Fruit fly (Drosophila melanogaster): Measurements from ENCODE around the gene Gr64e.

Gr64e gene

DNA sequence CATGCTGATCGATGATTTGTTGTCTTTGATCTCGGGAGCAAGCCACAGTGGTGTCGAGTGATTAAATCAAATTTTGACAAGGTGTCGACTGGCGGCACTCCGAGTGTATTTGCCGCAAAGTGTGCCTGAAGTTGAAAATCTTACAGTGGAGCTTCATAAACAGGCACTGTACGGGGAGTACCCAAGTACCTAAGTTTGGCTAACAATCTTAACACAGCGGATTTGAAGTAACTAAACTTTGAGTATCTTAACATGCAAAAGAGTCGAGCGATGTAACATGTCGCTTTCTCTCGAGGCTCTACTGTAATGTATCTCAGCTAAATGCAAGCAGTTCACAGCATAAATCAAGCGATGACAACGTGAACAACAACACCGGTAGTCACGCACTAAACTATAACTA, 15.2 kb upstream of the Gr64e start (continued):
- TF ChIP-seq Max (GFP tag; optimal IDR thresholded peaks at IDR 0.05) (no peak), CG3995 (GFP tag; optimal IDR thresholded peaks at IDR 0.05) (no peak), hth (optimal IDR thresholded peaks at IDR 0.05) (no peak), CG8388 (GFP tag; optimal IDR thresholded peaks at IDR 0.05) (peak; percentile 54), CG30403 (GFP tag; optimal IDR thresholded peaks at IDR 0.05) (peak; percentile 59), Sin3A (optimal IDR thresholded peaks at IDR 0.05) (no peak), jumu (GFP tag; optimal IDR thresholded peaks at IDR 0.05) (peak; percentile 59), Nf-YC (tag; optimal IDR thresholded peaks at IDR 0.05) (no peak), her (GFP tag; optimal IDR thresholded peaks at IDR 0.05) (peak; percentile 12), CG7745 (tag; optimal IDR thresholded peaks at IDR 0.05) (no peak), dpn (GFP tag; optimal IDR thresholded peaks at IDR 0.05) (peak; percentile 60 to 71), CG43689 (GFP tag; IDR thresholded peaks at IDR 0.05) (no peak), eve (GFP tag; optimal IDR thresholded peaks at IDR 0.05) (no peak), psq (GFP tag; optimal IDR thresholded peaks at IDR 0.05) (no peak), CG1647 (GFP tag; optimal IDR thresholded peaks at IDR 0.05) (no peak), NFAT (GFP tag; IDR thresholded peaks at IDR 0.05) (0 out of 2 replicates have a peak, but pooled peaks have one; percentile 31), CG7556 (GFP tag; optimal IDR thresholded peaks at IDR 0.05) (peak; percentile 27), Hmx (GFP tag; optimal IDR thresholded peaks at IDR 0.05) (no peak), Spps (tag; optimal IDR thresholded peaks at IDR 0.05) (peak; percentile 56), Camta (GFP tag; optimal IDR thresholded peaks at IDR 0.05) (peak; percentile 36), fd96Cb (tag; optimal IDR thresholded peaks at IDR 0.05) (peak; percentile 76), CG12155 (GFP tag; optimal IDR thresholded peaks at IDR 0.05) (peak; percentile 34), CG30431 (GFP tag; optimal IDR thresholded peaks at IDR 0.05) (peak; percentile 83), CG6765 (GFP tag; optimal IDR thresholded peaks at IDR 0.05) (no peak), CG4854 (GFP tag; optimal IDR thresholded peaks at IDR 0.05) (no peak), CG7963 (GFP tag; IDR thresholded peaks at IDR 0.05; ENCODE audit: partially characterized antibody) (no peak), CG4404 (GFP tag; IDR thresholded peaks at IDR 0.05) (peak; percentile 86), CG13296 (GFP tag; optimal IDR thresholded peaks at IDR 0.05) (no peak), CG17568 (GFP tag; optimal IDR thresholded peaks at IDR 0.05) (no peak), abd-A (tag; optimal IDR thresholded peaks at IDR 0.05) (no peak), Blimp-1 (GFP tag; optimal IDR thresholded peaks at IDR 0.05) (peak; percentile 68), Med (GFP tag) (peak; percentile 90), da (GFP tag; optimal IDR thresholded peaks at IDR 0.05) (peak; percentile 12), CG12299 (tag; optimal IDR thresholded peaks at IDR 0.05) (no peak), kah (GFP tag; optimal IDR thresholded peaks at IDR 0.05) (peak; percentile 13), CG5245 (GFP tag; optimal IDR thresholded peaks at IDR 0.05) (peak; percentile 69), usp (GFP tag; optimal IDR thresholded peaks at IDR 0.05) (no peak), chinmo (GFP tag; IDR thresholded peaks at IDR 0.05; ENCODE audit: partially characterized antibody) (no peak), gt (GFP tag; IDR thresholded peaks at IDR 0.05) (peak; percentile 55; the same call in 1 of the 2 replicates), CG17361 (GFP tag; IDR thresholded peaks at IDR 0.05) (peak; percentile 64), bigmax (GFP tag; optimal IDR thresholded peaks at IDR 0.05) (no peak), az2 (GFP tag; optimal IDR thresholded peaks at IDR 0.05) (peak; percentile 75), CG17186 (GFP tag; optimal IDR thresholded peaks at IDR 0.05) (peak; percentile 42), CG31365 (tag; optimal IDR thresholded peaks at IDR 0.05) (peak; percentile 19), Xbp1 (GFP tag; optimal IDR thresholded peaks at IDR 0.05) (peak; percentile 75), insv (GFP tag; optimal IDR thresholded peaks at IDR 0.05) (no peak), CG17359 (tag; optimal IDR thresholded peaks at IDR 0.05) (peak; percentile 63), CG9609 (GFP tag; optimal IDR thresholded peaks at IDR 0.05) (peak; percentile 47), CG11247 (GFP tag; IDR thresholded peaks at IDR 0.05) (no peak), wor (GFP tag; IDR thresholded peaks at IDR 0.05) (peak; percentile 58), CG30020 (tag; optimal IDR thresholded peaks at IDR 0.05) (no peak), z (GFP tag; IDR thresholded peaks at IDR 0.05) (0 out of 3 replicates have a peak, but pooled peaks have one; percentile 15)

Data from whole organism, embryonic.